Worm (Caenorhabditis elegans): ENCODE results near the gene T01E8.1.
A peak's percentile ranks its signal among the peaks of the same experiment; 100 is the strongest.

Gene T01E8.1

DNA sequence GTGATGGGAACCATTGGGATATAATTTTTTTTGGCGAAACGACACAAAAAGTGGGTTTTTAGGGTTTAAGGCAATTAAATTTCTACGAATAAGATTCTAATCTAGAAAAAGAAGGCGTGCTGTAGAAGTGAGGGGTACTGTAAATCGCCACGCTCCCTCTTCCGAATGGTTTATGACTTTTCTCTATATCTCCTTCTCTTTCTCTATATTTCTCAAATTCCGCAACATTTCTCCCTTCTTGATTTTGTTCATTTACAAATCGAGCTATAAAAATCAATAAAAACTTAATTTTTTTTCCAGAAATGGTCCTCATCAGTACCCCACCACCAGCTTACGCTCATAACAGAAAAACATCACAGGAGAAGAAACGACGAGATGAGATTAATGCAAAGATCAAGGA lies 11.6 kb downstream of the T01E8.1 start, which contains the start of gene ref-1:
Gene ref-1, plus strand, starts transcription at position 301 of the 400 bp plus-strand sequence.
- TF ChIP-seq lin-39 (tag; optimal IDR thresholded peaks at IDR 0.05) = no peak
- no peak for TF ChIP-seq efl-1 (optimal IDR thresholded peaks at IDR 0.05)
- peak in 1 of 2 experiments; percentile 54 for TF ChIP-seq efl-1 (GFP tag; optimal IDR thresholded peaks at IDR 0.05 in 1 of 2)
- TF ChIP-seq mep-1 (tag; optimal IDR thresholded peaks at IDR 0.05) = no peak
- TF ChIP-seq nhr-71 (tag; optimal IDR thresholded peaks at IDR 0.05) = no peak
- TF ChIP-seq ceh-63 (GFP tag; optimal IDR thresholded peaks at IDR 0.05) = no peak

DNA sequence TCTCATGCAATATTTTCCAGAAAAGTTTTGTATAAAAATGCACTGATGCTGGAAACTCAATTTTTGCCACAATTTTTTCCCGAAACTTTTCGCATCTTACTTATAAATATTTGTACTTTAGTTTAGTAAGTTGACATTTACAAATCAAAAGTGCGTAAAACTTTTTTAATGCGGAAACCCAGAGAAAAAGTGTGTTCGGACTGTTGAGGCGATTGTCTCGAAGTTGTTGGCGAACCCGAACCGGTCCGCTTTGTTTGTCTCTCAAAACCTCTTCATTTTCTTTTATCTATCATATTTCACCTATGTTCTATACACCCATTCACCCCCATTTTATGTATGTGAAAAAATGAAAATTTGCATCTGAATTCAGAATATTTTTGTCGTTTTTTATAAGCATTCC lies 14.1 kb downstream of the T01E8.1 start:
- TF ChIP-seq lin-14 (GFP tag; optimal IDR thresholded peaks at IDR 0.05) (peak; percentile 66), blmp-1 (tag; optimal IDR thresholded peaks at IDR 0.05) (peak; percentile 26), nhr-76 (tag; optimal IDR thresholded peaks at IDR 0.05) (no peak)

DNA sequence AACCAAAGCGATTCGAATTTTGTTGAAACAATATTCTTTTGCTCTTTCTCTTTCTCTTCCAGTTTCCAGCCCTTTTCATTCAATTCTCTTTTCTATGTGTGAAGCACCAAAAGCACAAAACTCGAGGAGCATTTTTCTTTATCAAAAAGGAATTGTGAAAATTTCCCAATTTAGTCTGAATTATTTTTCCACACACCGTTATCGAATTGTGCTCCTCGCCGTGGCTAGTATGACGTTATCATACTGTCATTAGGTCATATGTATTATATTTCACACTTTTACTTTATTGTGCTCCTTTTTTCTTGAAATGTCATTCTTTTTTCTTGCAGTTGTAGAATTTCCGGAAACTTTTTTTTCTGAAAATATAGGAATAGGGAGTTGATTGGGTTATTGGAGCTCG lies 15.1 kb downstream of the T01E8.1 start:
- no peak for TF ChIP-seq dpl-1 (GFP tag; optimal IDR thresholded peaks at IDR 0.05)
- peak; percentile 68 for TF ChIP-seq elt-2 (tag; optimal IDR thresholded peaks at IDR 0.05)
- no peak for TF ChIP-seq nhr-12 (tag; optimal IDR thresholded peaks at IDR 0.05)

DNA sequence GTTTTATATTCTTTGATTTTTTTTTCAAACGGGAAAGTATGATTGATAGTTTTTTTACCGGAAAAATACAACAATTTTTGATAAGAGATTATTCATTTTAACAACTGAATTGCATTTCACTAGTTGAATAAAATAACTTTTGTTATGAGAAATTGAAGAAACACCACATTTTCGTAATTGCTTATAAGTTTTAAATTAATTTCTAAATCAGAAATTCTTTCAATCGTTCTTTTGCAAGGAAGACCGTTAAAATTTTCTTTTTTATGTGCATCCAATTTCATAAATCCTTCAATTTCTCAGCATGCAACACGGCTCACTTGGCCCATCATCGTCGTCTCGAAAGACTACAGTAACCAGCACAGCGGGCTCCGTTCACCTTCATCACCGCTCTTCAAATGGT lies 16.1 kb downstream of the T01E8.1 start, which contains the start of gene plc-3:
Gene plc-3, plus strand, starts transcription at position 301 of the 400 bp plus-strand sequence.
- TF ChIP-seq efl-1 (optimal IDR thresholded peaks at IDR 0.05) (no peak), efl-1 (GFP tag; optimal IDR thresholded peaks at IDR 0.05 in 1 of 2) (peak in 1 of 2 experiments; percentile 38), nhr-20 (tag; optimal IDR thresholded peaks at IDR 0.05) (no peak), nhr-77 (tag; optimal IDR thresholded peaks at IDR 0.05) (no peak)

DNA sequence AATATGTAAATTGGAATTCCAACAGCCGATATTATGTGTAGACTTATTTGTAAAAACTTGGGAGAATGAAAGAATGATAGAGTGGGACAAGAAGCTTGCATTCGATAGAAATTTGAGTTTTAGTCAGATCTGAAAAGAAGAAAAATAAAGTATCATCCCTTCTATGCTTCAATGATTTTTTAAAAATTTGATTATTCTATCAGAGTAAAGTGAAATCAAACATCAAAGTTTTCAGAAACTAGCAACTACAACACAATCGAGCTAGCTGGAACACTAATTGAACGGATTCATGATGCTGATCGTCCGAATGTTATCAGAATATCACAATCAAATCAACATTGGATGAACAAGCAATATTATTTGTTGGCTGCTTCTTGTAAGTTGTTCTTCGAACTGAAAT lies 20.5 kb downstream of the T01E8.1 start, which contains the start of gene srh-135:
Gene srh-135, minus strand, starts transcription at position 101 of the 400 bp plus-strand sequence.
- TF ChIP-seq mdl-1 (tag; optimal IDR thresholded peaks at IDR 0.05) (no peak), nhr-85 (tag) (no peak), hlh-17 (GFP tag; optimal IDR thresholded peaks at IDR 0.05; ENCODE audit: borderline replicate concordance) (no peak), grh-1 (GFP tag; IDR thresholded peaks at IDR 0.05) (no peak)

DNA sequence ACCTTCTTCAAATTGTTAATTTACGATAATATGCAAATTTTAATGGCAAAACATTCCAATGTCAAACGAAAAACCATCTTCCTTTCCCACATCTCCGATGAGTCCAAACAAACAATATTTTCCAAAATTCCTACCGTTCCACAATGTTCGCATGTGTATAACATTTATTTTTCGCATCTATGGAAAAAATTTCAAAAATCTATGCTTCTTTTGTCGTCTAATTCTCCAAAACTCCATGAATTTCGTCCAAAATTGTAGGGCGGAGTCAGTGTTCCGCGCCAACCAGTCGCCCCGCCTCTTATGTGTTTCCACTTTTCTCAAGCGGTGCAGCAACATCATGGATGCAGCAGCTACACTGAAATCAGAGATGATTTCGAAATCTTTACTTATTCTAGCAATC lies 24.4 kb downstream of the T01E8.1 start, which contains the start of gene T01E8.8:
Gene T01E8.8, plus strand, starts transcription at position 301 of the 400 bp plus-strand sequence.
- TF ChIP-seq xbp-1 (tag; optimal IDR thresholded peaks at IDR 0.05) (no peak), fos-1 (tag; optimal IDR thresholded peaks at IDR 0.05) (no peak), C16A3.4 (tag; optimal IDR thresholded peaks at IDR 0.05) (no peak), dpl-1 (GFP tag; optimal IDR thresholded peaks at IDR 0.05) (no peak), sup-37 (GFP tag; optimal IDR thresholded peaks at IDR 0.05) (no peak), pag-3 (tag; optimal IDR thresholded peaks at IDR 0.05; ENCODE audit: borderline replicate concordance, insufficient read depth) (no peak)

DNA sequence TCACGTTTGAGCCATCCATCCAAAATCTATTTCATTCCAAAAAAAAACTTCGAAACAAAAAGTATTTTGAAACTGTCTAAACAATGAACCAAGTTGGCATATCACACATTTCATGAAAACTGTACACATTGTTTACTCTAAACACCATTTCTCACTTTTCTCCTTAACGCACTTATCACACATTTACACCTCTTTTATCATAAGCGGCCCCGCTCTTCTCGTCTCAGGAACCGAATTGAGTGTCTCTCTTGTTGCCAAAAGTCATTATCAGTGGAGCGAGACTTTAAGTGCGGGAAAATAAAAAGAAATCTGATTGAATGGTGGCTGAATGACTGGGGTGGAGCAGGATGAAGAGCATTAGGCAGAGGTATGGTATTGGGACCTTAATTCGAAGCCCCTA lies 25.3 kb downstream of the T01E8.1 start:
- TF ChIP-seq irx-1 (tag; optimal IDR thresholded peaks at IDR 0.05) (no peak), lin-13 (GFP tag; optimal IDR thresholded peaks at IDR 0.05) (no peak), elt-2 (tag; optimal IDR thresholded peaks at IDR 0.05) (peak; percentile 57), pqm-1 (tag; optimal IDR thresholded peaks at IDR 0.05) (no peak)

DNA sequence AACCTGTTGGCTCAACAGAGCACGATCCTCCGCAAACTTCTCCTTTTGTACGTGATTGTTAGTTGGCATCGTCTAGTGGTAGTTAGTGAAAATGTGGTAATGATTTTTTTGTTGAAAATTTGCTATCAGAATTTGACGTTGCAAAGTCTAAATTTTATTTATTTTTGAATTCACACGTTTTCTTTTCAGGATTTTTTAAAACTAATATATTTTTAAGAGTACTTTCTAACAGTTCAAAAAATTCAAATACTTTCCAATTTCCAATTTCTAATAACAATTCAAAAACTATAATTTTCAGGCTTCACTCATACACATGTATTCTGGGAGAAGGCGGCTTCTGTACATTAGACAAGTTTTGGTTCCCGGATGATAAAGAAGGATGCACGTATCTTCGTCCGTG lies 27.9 kb downstream of the T01E8.1 start, which contains the start of gene ubxn-5:
Gene ubxn-5, minus strand, starts transcription at position 101 of the 400 bp plus-strand sequence.
- TF ChIP-seq hlh-4 (tag; optimal IDR thresholded peaks at IDR 0.05) = no peak
- no peak for TF ChIP-seq nhr-19 (GFP tag; conservative IDR thresholded peaks at IDR 0.05)
- TF ChIP-seq unc-30 (tag; optimal IDR thresholded peaks at IDR 0.05) = no peak
- TF ChIP-seq lin-39 (tag; optimal IDR thresholded peaks at IDR 0.05) = no peak
- TF ChIP-seq C04F5.9 (tag; optimal IDR thresholded peaks at IDR 0.05) = no peak
- TF ChIP-seq ces-1 (GFP tag; optimal IDR thresholded peaks at IDR 0.05) = no peak
- TF ChIP-seq nhr-47 (tag; optimal IDR thresholded peaks at IDR 0.05) = no peak
- no peak for TF ChIP-seq aly-2 (tag; optimal IDR thresholded peaks at IDR 0.05)
- TF ChIP-seq tlp-1 (tag; optimal IDR thresholded peaks at IDR 0.05) = no peak
- no peak for TF ChIP-seq nhr-11 (tag; optimal IDR thresholded peaks at IDR 0.05)
- no peak for TF ChIP-seq vab-15 (tag; optimal IDR thresholded peaks at IDR 0.05)
- no peak for TF ChIP-seq unc-86 (tag; optimal IDR thresholded peaks at IDR 0.05)
- no peak for TF ChIP-seq snu-23 (GFP tag; optimal IDR thresholded peaks at IDR 0.05)

All from whole organism, L1 larva.